Worm (Caenorhabditis elegans) whole organism, L3 larva: ENCODE measurements around the gene R13H4.5.

Source experiments
- ZK546.5 ChIP-seq: sonication (generic microtip); optimal IDR thresholded peaks from 2 replicates; lab custom pipeline; 2017; ENCODE audit warnings: missing biosample characterization, missing genetic modification characterization
- ceh-28 ChIP-seq: fragments of 150-350 bp; optimal IDR thresholded peaks from 2 replicates; lab custom pipeline; 2014; ENCODE audit warnings: missing biosample characterization, missing genetic modification reagents, missing genetic modification characterization
- elt-2 ChIP-seq: sonication (generic microtip); optimal IDR thresholded peaks from 2 replicates; lab custom pipeline; 2016; ENCODE audit warnings: missing genetic modification reagents, mild to moderate bottlenecking, missing genetic modification characterization, missing compliant biosample characterization
- fos-1 ChIP-seq: fragments of 150-350 bp; optimal IDR thresholded peaks from 2 replicates; lab custom pipeline; 2014; ENCODE audit warnings: missing biosample characterization, missing genetic modification characterization
- mdl-1 ChIP-seq: fragments of 150-350 bp; optimal IDR thresholded peaks from 2 replicates; lab custom pipeline; 2014; ENCODE audit warnings: missing biosample characterization, missing genetic modification characterization
- nhr-43 ChIP-seq: sonication (generic microtip); optimal IDR thresholded peaks from 2 replicates; lab custom pipeline; 2016; ENCODE audit warnings: mild to moderate bottlenecking, missing genetic modification characterization, missing compliant biosample characterization; ENCODE audit not compliant: poor library complexity, severe bottlenecking
- nhr-67 ChIP-seq: fragments of 150-350 bp; optimal IDR thresholded peaks from 2 replicates; lab custom pipeline; 2014; ENCODE audit warnings: missing biosample characterization, missing genetic modification characterization
- nhr-76 ChIP-seq: fragments of 150-350 bp; sonication (generic microtip); optimal IDR thresholded peaks from 5 replicates; lab custom pipeline; 2014; ENCODE audit warnings: missing biosample characterization, missing genetic modification characterization
- tbx-2 ChIP-seq: sonication (generic microtip); optimal IDR thresholded peaks from 2 replicates; lab custom pipeline; 2016; ENCODE audit warnings: mild to moderate bottlenecking, missing genetic modification characterization, missing compliant biosample characterization
- ztf-4 ChIP-seq: fragments of 150-350 bp; optimal IDR thresholded peaks from 2 replicates; lab custom pipeline; 2014; ENCODE audit warnings: missing biosample characterization, missing genetic modification characterization

ce11 chrV:11844828-11845227 lies 15.6 kb upstream of the R13H4.5 start:
- peak; percentile 4 for TF ChIP-seq tbx-2 (tag; lab: Kevin White, UChicago)
- peak; percentile 43 for TF ChIP-seq fos-1 (tag; lab: Kevin White, UChicago)
- TF ChIP-seq ceh-28 (tag; lab: Kevin White, UChicago): no peak
- no peak for TF ChIP-seq nhr-67 (tag; lab: Kevin White, UChicago)
- no peak for TF ChIP-seq nhr-76 (tag; lab: Kevin White, UChicago)
- no peak for TF ChIP-seq mdl-1 (tag; lab: Kevin White, UChicago)
- TF ChIP-seq ztf-4: no peak
- no peak for TF ChIP-seq ZK546.5 (tag; lab: Kevin White, UChicago)
- TF ChIP-seq nhr-43: no peak
- TF ChIP-seq elt-2 (tag; lab: Kevin White, UChicago): peak; percentile 8
